Fruit fly (Drosophila melanogaster) whole organism, embryonic: ENCODE data around the gene Or83a.

Source experiments
- BEAF-32 ChIP-seq: fragments of 200-800 bp; sonication (Bioruptor generic); optimal IDR thresholded peaks from 3 replicates; lab custom pipeline; 2017; ENCODE audit warnings: missing biosample characterization, missing genetic modification characterization, mild to moderate bottlenecking, moderate library complexity, missing genetic modification reagents
- Bgb ChIP-seq: fragments of 200-800 bp; sonication (Bioruptor generic); IDR thresholded peaks from 2 replicates; pipeline ENCODE4 v1.3.6; 2022; ENCODE audit warnings: missing biosample characterization, missing genetic modification characterization; ENCODE audit not compliant: partially characterized antibody
- CG10267 ChIP-seq: fragments of 200-800 bp; sonication (Bioruptor generic); optimal IDR thresholded peaks from 2 replicates; lab custom pipeline; 2018; ENCODE audit warnings: missing biosample characterization, mild to moderate bottlenecking, missing genetic modification characterization, moderate library complexity
- CG10431 ChIP-seq: fragments of 200-800 bp; sonication (Bioruptor generic); optimal IDR thresholded peaks from 3 replicates; lab custom pipeline; 2018; ENCODE audit warnings: missing biosample characterization, mild to moderate bottlenecking, missing genetic modification characterization
- CG10979 ChIP-seq: fragments of 200-800 bp; sonication (Bioruptor generic); optimal IDR thresholded peaks from 2 replicates; lab custom pipeline; 2018; ENCODE audit warnings: missing biosample characterization, mild to moderate bottlenecking, missing genetic modification characterization, moderate library complexity
- CG13624 ChIP-seq: fragments of 200-800 bp; sonication (Bioruptor generic); optimal IDR thresholded peaks from 2 replicates; lab custom pipeline; 2016; ENCODE audit warnings: missing biosample characterization, missing genetic modification characterization
- CG14014 ChIP-seq: fragments of 200-800 bp; sonication (Bioruptor generic); IDR thresholded peaks from 2 replicates; pipeline ENCODE4 v1.3.6; 2022; ENCODE audit warnings: missing biosample characterization, missing genetic modification characterization
- CG14667 ChIP-seq: fragments of 200-800 bp; sonication (Bioruptor generic); IDR thresholded peaks from 2 replicates; pipeline ENCODE4 v1.3.6; 2022; ENCODE audit warnings: missing biosample characterization, missing genetic modification characterization
- CG14710 ChIP-seq: fragments of 200-800 bp; sonication (Bioruptor generic); optimal IDR thresholded peaks from 3 replicates; lab custom pipeline; 2019; ENCODE audit warnings: missing biosample characterization, mild to moderate bottlenecking, missing genetic modification characterization, moderate library complexity
- CG1602 ChIP-seq: fragments of 200-800 bp; sonication (Bioruptor generic); optimal IDR thresholded peaks from 3 replicates; lab custom pipeline; 2016; ENCODE audit warnings: missing biosample characterization, missing genetic modification characterization
- CG2116 ChIP-seq: fragments of 200-800 bp; sonication (Bioruptor generic); optimal IDR thresholded peaks from 3 replicates; lab custom pipeline; 2018; ENCODE audit warnings: missing biosample characterization, mild to moderate bottlenecking, missing genetic modification characterization
- CG2120 ChIP-seq: fragments of 200-800 bp; sonication (Bioruptor generic); optimal IDR thresholded peaks from 3 replicates; lab custom pipeline; 2016; ENCODE audit warnings: missing biosample characterization, missing genetic modification characterization
- CG2199 ChIP-seq: fragments of 200-800 bp; sonication (Bioruptor generic); IDR thresholded peaks from 3 replicates; pipeline ENCODE4 v1.3.6; 2022; ENCODE audit warnings: missing biosample characterization, missing genetic modification characterization
- CG2678 ChIP-seq: fragments of 200-800 bp; sonication (Bioruptor generic); optimal IDR thresholded peaks from 3 replicates; lab custom pipeline; 2019; ENCODE audit warnings: missing biosample characterization, mild to moderate bottlenecking, missing genetic modification characterization, moderate library complexity
- CG30020 ChIP-seq: fragments of 200-800 bp; optimal IDR thresholded peaks from 2 replicates; lab custom pipeline; 2019; ENCODE audit warnings: missing biosample characterization, mild to moderate bottlenecking, missing genetic modification characterization, moderate library complexity
- CG34224 ChIP-seq: fragments of 200-800 bp; sonication (Bioruptor generic); IDR thresholded peaks from 3 replicates; pipeline ENCODE4 v1.3.6; 2022; ENCODE audit warnings: missing biosample characterization, missing genetic modification characterization; ENCODE audit not compliant: partially characterized antibody
- CG34376 ChIP-seq: fragments of 200-800 bp; sonication (Bioruptor generic); optimal IDR thresholded peaks from 2 replicates; lab custom pipeline; 2018; ENCODE audit warnings: missing biosample characterization, mild to moderate bottlenecking, missing genetic modification characterization
- CG3995 ChIP-seq: fragments of 200-800 bp; sonication (Bioruptor generic); optimal IDR thresholded peaks from 3 replicates; lab custom pipeline; 2016; ENCODE audit warnings: missing biosample characterization, missing genetic modification characterization
- CG6175 ChIP-seq: fragments of 200-800 bp; sonication (Bioruptor generic); IDR thresholded peaks from 3 replicates; pipeline ENCODE4 v1.3.6; 2022; ENCODE audit warnings: missing biosample characterization, missing genetic modification characterization
- CG7271 ChIP-seq: fragments of 200-800 bp; sonication (Bioruptor generic); optimal IDR thresholded peaks from 2 replicates; lab custom pipeline; 2018; ENCODE audit warnings: missing biosample characterization, mild to moderate bottlenecking, missing genetic modification characterization, moderate library complexity
- CG7357 ChIP-seq: fragments of 200-800 bp; sonication (Bioruptor generic); IDR thresholded peaks from 3 replicates; pipeline ENCODE4 v1.3.6; 2022; ENCODE audit warnings: missing biosample characterization, missing genetic modification characterization
- CG7745 ChIP-seq: fragments of 200-800 bp; sonication (Bioruptor generic); optimal IDR thresholded peaks from 2 replicates; lab custom pipeline; 2018; ENCODE audit warnings: missing biosample characterization, mild to moderate bottlenecking, missing genetic modification characterization, moderate library complexity
- CrebB ChIP-seq: fragments of 200-800 bp; sonication (Bioruptor generic); optimal IDR thresholded peaks from 3 replicates; lab custom pipeline; 2018; ENCODE audit warnings: missing biosample characterization, mild to moderate bottlenecking, missing genetic modification characterization
- Dref ChIP-seq: fragments of 200-800 bp; sonication (Bioruptor generic); IDR thresholded peaks from 2 replicates; pipeline ENCODE4 v1.3.6; 2022; ENCODE audit warnings: missing biosample characterization, missing genetic modification characterization
- Ets97D ChIP-seq: fragments of 200-800 bp; sonication (Bioruptor generic); optimal IDR thresholded peaks from 3 replicates; lab custom pipeline; 2016; ENCODE audit warnings: missing biosample characterization, missing genetic modification characterization
- Fer1 ChIP-seq: fragments of 200-800 bp; sonication (Bioruptor generic); optimal IDR thresholded peaks from 2 replicates; lab custom pipeline; 2017; ENCODE audit warnings: missing biosample characterization, mild to moderate bottlenecking, missing genetic modification characterization
- Gsc ChIP-seq: fragments of 200-800 bp; sonication (Bioruptor generic); IDR thresholded peaks from 2 replicates; pipeline ENCODE4 v1.3.6; 2022; ENCODE audit warnings: missing biosample characterization, missing genetic modification characterization
- Gug ChIP-seq: fragments of 200-800 bp; sonication (Bioruptor generic); IDR thresholded peaks from 4 replicates; pipeline ENCODE4 v1.3.6; 2022; ENCODE audit warnings: missing biosample characterization, missing genetic modification characterization
- HLH3B ChIP-seq: fragments of 200-800 bp; sonication (Bioruptor generic); IDR thresholded peaks from 2 replicates; pipeline ENCODE4 v1.3.6; 2022; ENCODE audit warnings: missing biosample characterization, missing genetic modification characterization
- Hsf ChIP-seq: fragments of 200-800 bp; sonication (Bioruptor generic); optimal IDR thresholded peaks from 3 replicates; lab custom pipeline; 2016; ENCODE audit warnings: missing biosample characterization, missing genetic modification characterization
- Mad ChIP-seq: fragments of 200-800 bp; sonication (Bioruptor generic); optimal IDR thresholded peaks from 2 replicates; lab custom pipeline; 2016; ENCODE audit warnings: missing biosample characterization, missing genetic modification characterization
- Med ChIP-seq: fragments of 200-800 bp; sonication (Bioruptor generic); peaks from one replicate; lab custom pipeline; 2016; ENCODE audit warnings: missing biosample characterization, missing genetic modification characterization, mild to moderate bottlenecking, inconsistent platforms, moderate library complexity
- Poxn ChIP-seq: fragments of 200-800 bp; sonication (Bioruptor generic); IDR thresholded peaks from 2 replicates; pipeline ENCODE4 v1.3.6; 2022; ENCODE audit warnings: missing biosample characterization, missing genetic modification characterization
- Ptx1 ChIP-seq: fragments of 200-800 bp; sonication (Bioruptor generic); IDR thresholded peaks from 2 replicates; pipeline ENCODE4 v1.3.6; 2022; ENCODE audit warnings: missing biosample characterization, missing genetic modification characterization
- Sin3A ChIP-seq: fragments of >200 bp; optimal IDR thresholded peaks from 2 replicates; lab custom pipeline; 2018
- Stat92E ChIP-seq, 3 experiments: fragments of >200 bp in 2 of 3; fragments of 200-800 bp in 1 of 3; sonication (Bioruptor generic) in 1 of 3; optimal IDR thresholded peaks; 2 replicates each; lab custom pipeline; 2017 to 2019; ENCODE audit warnings: missing biosample characterization in 3 of 3, missing genetic modification characterization in 3 of 3, mild to moderate bottlenecking in 1 of 3, moderate library complexity in 1 of 3
- Vsx1 ChIP-seq: fragments of 200-800 bp; sonication (Bioruptor generic); optimal IDR thresholded peaks from 2 replicates; lab custom pipeline; 2017; ENCODE audit warnings: missing biosample characterization, mild to moderate bottlenecking, missing genetic modification characterization, missing genetic modification reagents
- cg ChIP-seq: fragments of 200-800 bp; sonication (Bioruptor generic); optimal IDR thresholded peaks from 3 replicates; lab custom pipeline; 2019; ENCODE audit warnings: missing biosample characterization, mild to moderate bottlenecking, missing genetic modification characterization, moderate library complexity
- ci ChIP-seq: fragments of 200-800 bp; sonication (Bioruptor generic); IDR thresholded peaks from 3 replicates; pipeline ENCODE4 v1.3.6; 2022; ENCODE audit warnings: missing biosample characterization, missing genetic modification characterization
- dmrt11E ChIP-seq: fragments of 200-800 bp; sonication (Bioruptor generic); optimal IDR thresholded peaks from 3 replicates; lab custom pipeline; 2018; ENCODE audit warnings: missing biosample characterization, mild to moderate bottlenecking, missing genetic modification characterization, moderate library complexity
- her ChIP-seq: fragments of 200-800 bp; sonication (Bioruptor generic); optimal IDR thresholded peaks from 2 replicates; lab custom pipeline; 2016; ENCODE audit warnings: missing biosample characterization, missing genetic modification characterization
- insv ChIP-seq, 2 experiments: fragments of 200-800 bp; sonication (Bioruptor generic); optimal IDR thresholded peaks; 3 replicates each; lab custom pipeline; 2016 to 2018; ENCODE audit warnings: missing biosample characterization in 2 of 2, missing genetic modification characterization in 2 of 2
- lab ChIP-seq: fragments of 200-800 bp; sonication (Bioruptor generic); optimal IDR thresholded peaks from 3 replicates; lab custom pipeline; 2017; ENCODE audit warnings: missing biosample characterization, missing genetic modification characterization, mild to moderate bottlenecking, moderate library complexity, missing genetic modification reagents
- lov ChIP-seq, 2 experiments: fragments of 200-800 bp in 1 of 2; fragments of >200 bp in 1 of 2; sonication (Bioruptor generic) in 1 of 2; IDR thresholded peaks in 1 of 2; optimal IDR thresholded peaks in 1 of 2; 2 replicates in 1 of 2; 3 replicates in 1 of 2; pipeline versions ENCODE4 v1.3.6 to Lab custom; 2017 to 2022; ENCODE audit warnings: missing biosample characterization in 1 of 2, missing genetic modification characterization in 1 of 2
- nom ChIP-seq: fragments of 200-800 bp; sonication (Bioruptor generic); optimal IDR thresholded peaks from 2 replicates; lab custom pipeline; 2017; ENCODE audit warnings: missing biosample characterization, missing genetic modification characterization, mild to moderate bottlenecking, moderate library complexity, missing genetic modification reagents
- pum ChIP-seq: fragments of 200-800 bp; sonication (Bioruptor generic); optimal IDR thresholded peaks from 2 replicates; lab custom pipeline; 2016; ENCODE audit warnings: missing biosample characterization, missing genetic modification characterization
- sd ChIP-seq: fragments of 200-800 bp; sonication (Bioruptor generic); optimal IDR thresholded peaks from 3 replicates; lab custom pipeline; 2018; ENCODE audit warnings: missing biosample characterization, mild to moderate bottlenecking, missing genetic modification characterization, moderate library complexity
- tin ChIP-seq: fragments of 200-800 bp; sonication (Bioruptor generic); optimal IDR thresholded peaks from 3 replicates; lab custom pipeline; 2016; ENCODE audit warnings: missing biosample characterization, missing genetic modification characterization
- twi ChIP-seq: fragments of 200-800 bp; optimal IDR thresholded peaks from 2 replicates; lab custom pipeline; 2019; ENCODE audit warnings: missing biosample characterization, mild to moderate bottlenecking, missing genetic modification characterization, moderate library complexity

The Or83a gene

dm6 chr3R:5393742-5394391, 5.1 kb downstream of the Or83a start, which contains the start of gene CG1172 (continued):
- no peak for TF ChIP-seq CG7357 (GFP tag; lab: Robert Waterston, UW)
- TF ChIP-seq Dref = peak; percentile 75
- TF ChIP-seq Poxn (GFP tag; lab: Robert Waterston, UW) = no peak
- TF ChIP-seq ci (GFP tag; lab: Robert Waterston, UW) = peak; percentile 54; the same call in 2 of the 3 replicates
- peak; percentile 63 for TF ChIP-seq CG14710
- peak; percentile 10 for TF ChIP-seq CG10979 (tag; lab: Kevin White, UChicago)
- TF ChIP-seq Vsx1 (GFP tag; lab: Kevin White, UChicago) = no peak
- TF ChIP-seq nom (GFP tag; lab: Kevin White, UChicago) = no peak
- peak; percentile 68 for TF ChIP-seq sd (tag; lab: Kevin White, UChicago)
- peak; percentile 19 for TF ChIP-seq CG34376 (GFP tag; lab: Kevin White, UChicago)
- peak; percentile 46 for TF ChIP-seq CG7271 (tag; lab: Kevin White, UChicago)
- TF ChIP-seq lov (optimal IDR thresholded peaks at IDR 0.05; lab: Kevin White, UChicago) = no peak
- TF ChIP-seq lov (GFP tag; IDR thresholded peaks at IDR 0.05; lab: Robert Waterston, UW) = no peak
- no peak for TF ChIP-seq tin (GFP tag; lab: Kevin White, UChicago)
- peak; percentile 84 for TF ChIP-seq Med (GFP tag; lab: Kevin White, UChicago)
- peak; percentile 78 for TF ChIP-seq Bgb (GFP tag; lab: Robert Waterston, UW)
- no peak for TF ChIP-seq CG2120 (GFP tag; lab: Kevin White, UChicago)
- peak; percentile 76 for TF ChIP-seq CG34224 (GFP tag; lab: Robert Waterston, UW)
- TF ChIP-seq CG14014 (GFP tag; lab: Robert Waterston, UW) = no peak
- TF ChIP-seq CrebB = peak; percentile 21
- peak; percentile 27 for TF ChIP-seq CG13624
- TF ChIP-seq CG2678 (tag; lab: Kevin White, UChicago) = no peak
- no peak for TF ChIP-seq her (GFP tag; lab: Kevin White, UChicago)
- no peak for TF ChIP-seq twi (tag; lab: Kevin White, UChicago)
- no peak for TF ChIP-seq Ptx1 (GFP tag; lab: Robert Waterston, UW)
- TF ChIP-seq CG2199 (GFP tag; lab: Robert Waterston, UW) = no peak
- TF ChIP-seq Gsc = no peak
- peak in 1 of 2 experiments; percentile 6 for TF ChIP-seq insv (GFP tag; optimal IDR thresholded peaks at IDR 0.05; lab: Kevin White, UChicago)
- no peak for TF ChIP-seq HLH3B (GFP tag; lab: Robert Waterston, UW)
- no peak for TF ChIP-seq cg (GFP tag; lab: Kevin White, UChicago)
- TF ChIP-seq CG10267 (tag; lab: Kevin White, UChicago) = peak; percentile 49
- TF ChIP-seq Ets97D (GFP tag; lab: Kevin White, UChicago) = peak; percentile 93
- no peak for TF ChIP-seq CG7745 (tag; lab: Kevin White, UChicago)
- TF ChIP-seq CG6175 (GFP tag; lab: Robert Waterston, UW) = no peak
- TF ChIP-seq pum (GFP tag; lab: Kevin White, UChicago) = no peak
- no peak for TF ChIP-seq Mad (GFP tag; lab: Kevin White, UChicago)
- no peak for TF ChIP-seq CG3995 (GFP tag; lab: Kevin White, UChicago)
- peak; percentile 73 for TF ChIP-seq CG2116 (GFP tag; lab: Kevin White, UChicago)
- TF ChIP-seq BEAF-32 (GFP tag; lab: Kevin White, UChicago) = peak; percentile 81
- no peak for TF ChIP-seq CG1602 (GFP tag; lab: Kevin White, UChicago)
- TF ChIP-seq CG14667 = no peak
- no peak for TF ChIP-seq Fer1 (GFP tag; lab: Kevin White, UChicago)
- TF ChIP-seq CG10431 = peak; percentile 27
- no peak for TF ChIP-seq lab (GFP tag; lab: Kevin White, UChicago)
- peak; percentile 12 for TF ChIP-seq Sin3A (lab: Kevin White, UChicago)
- peak in 1 of 3 experiments; percentile 43 for TF ChIP-seq Stat92E (GFP tag; optimal IDR thresholded peaks at IDR 0.05; lab: Kevin White, UChicago)
- no peak for TF ChIP-seq Gug (GFP tag; lab: Robert Waterston, UW)
- TF ChIP-seq dmrt11E (tag; lab: Kevin White, UChicago) = peak; percentile 19
- TF ChIP-seq Hsf (GFP tag; lab: Kevin White, UChicago) = no peak
- TF ChIP-seq CG30020 (tag; lab: Kevin White, UChicago) = peak; percentile 53
